Worm (Caenorhabditis elegans): ENCODE results near the gene srr-4.

DNA sequence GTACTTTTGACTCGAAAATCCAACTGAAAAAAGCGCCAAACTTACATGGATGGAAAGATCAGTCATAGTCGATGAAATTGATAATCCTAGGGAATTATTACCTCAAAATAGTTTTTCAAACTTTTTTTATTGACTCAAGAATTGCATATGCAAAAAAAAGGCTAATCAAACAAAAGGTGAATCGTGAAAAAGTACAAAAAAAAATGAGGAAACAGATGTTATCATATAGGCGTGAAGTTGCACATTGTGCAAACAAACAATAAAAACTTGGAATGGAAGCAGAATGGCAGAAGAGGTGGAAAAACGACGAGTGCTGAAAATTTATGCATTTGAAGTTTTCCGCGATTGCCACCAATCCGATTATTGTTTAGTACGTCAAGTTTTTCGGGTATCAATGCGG is 27.1 kb downstream of the srr-4 start, which contains the start of gene exc-14:
- no peak for TF ChIP-seq ref-1 (GFP tag; conservative IDR thresholded peaks at IDR 0.05)
- TF ChIP-seq med-1 (GFP tag; optimal IDR thresholded peaks at IDR 0.05; ENCODE audit: insufficient read depth) = no peak
- TF ChIP-seq ztf-23 (GFP tag; IDR thresholded peaks at IDR 0.05) = no peak
- TF ChIP-seq ztf-29 (GFP tag; IDR thresholded peaks at IDR 0.05) = no peak
- no peak for TF ChIP-seq flt-1 (GFP tag; IDR thresholded peaks at IDR 0.05)
- TF ChIP-seq klf-2 (GFP tag; conservative IDR thresholded peaks at IDR 0.05) = no peak
- no peak for TF ChIP-seq cog-1 (tag; optimal IDR thresholded peaks at IDR 0.05)
- no peak for TF ChIP-seq tab-1 (GFP tag; IDR thresholded peaks at IDR 0.05)
- TF ChIP-seq T22C8.4 (GFP tag; IDR thresholded peaks at IDR 0.05) = no peak

Data from whole organism, midembryonic.